Fruit fly (Drosophila melanogaster): ENCODE measurements around the gene CG43232.

The CG43232 gene

dm6 chr2L:6919850-6920660 is 11.9 kb upstream of the CG43232 start, which contains the start of gene x16 (continued):
- TF ChIP-seq nmo (GFP tag; optimal IDR thresholded peaks at IDR 0.05) (peak; percentile 30), CG34422 (GFP tag; IDR thresholded peaks at IDR 0.05) (0 out of 3 replicates have a peak, but pooled peaks have one; percentile 12), CG17568 (GFP tag; optimal IDR thresholded peaks at IDR 0.05) (no peak), hbn (GFP tag; IDR thresholded peaks at IDR 0.05; ENCODE audit: partially characterized antibody) (no peak), CG1832 (GFP tag; optimal IDR thresholded peaks at IDR 0.05) (no peak), ash1 (GFP tag; optimal IDR thresholded peaks at IDR 0.05) (no peak), HLH3B (GFP tag; IDR thresholded peaks at IDR 0.05) (no peak), BEAF-32 (GFP tag; optimal IDR thresholded peaks at IDR 0.05) (peak; percentile 37), row (GFP tag; IDR thresholded peaks at IDR 0.05) (peak; percentile 34; the same call in 2 of the 3 replicates), CG12744 (GFP tag; optimal IDR thresholded peaks at IDR 0.05) (no peak), wdn (GFP tag; IDR thresholded peaks at IDR 0.05) (no peak), CG8388 (GFP tag; optimal IDR thresholded peaks at IDR 0.05) (no peak), CG16813 (GFP tag; IDR thresholded peaks at IDR 0.05; ENCODE audit: partially characterized antibody) (no peak), ken (GFP tag; IDR thresholded peaks at IDR 0.05) (no peak), CG8089 (GFP tag; optimal IDR thresholded peaks at IDR 0.05) (no peak), Ssrp (tag; optimal IDR thresholded peaks at IDR 0.05) (no peak), CG14667 (GFP tag; IDR thresholded peaks at IDR 0.05) (no peak), CG7928 (GFP tag; optimal IDR thresholded peaks at IDR 0.05) (peak; percentile 83), CG12155 (GFP tag; optimal IDR thresholded peaks at IDR 0.05) (no peak), esg (GFP tag; conservative IDR thresholded peaks at IDR 0.05) (no peak), cwo (GFP tag; optimal IDR thresholded peaks at IDR 0.05) (no peak), CG1024 (GFP tag; IDR thresholded peaks at IDR 0.05) (no peak), CG10147 (GFP tag; optimal IDR thresholded peaks at IDR 0.05) (no peak), Hr39 (optimal IDR thresholded peaks at IDR 0.05) (no peak), CG4730 (GFP tag; IDR thresholded peaks at IDR 0.05) (no peak), fd64A (GFP tag; optimal IDR thresholded peaks at IDR 0.05) (no peak), CG1602 (GFP tag; optimal IDR thresholded peaks at IDR 0.05) (no peak), wek (GFP tag; optimal IDR thresholded peaks at IDR 0.05) (no peak), E2f1 (GFP tag; IDR thresholded peaks at IDR 0.05) (no peak), Gsc (GFP tag; IDR thresholded peaks at IDR 0.05) (no peak), jing (GFP tag; optimal IDR thresholded peaks at IDR 0.05) (no peak), Sry-δ (GFP tag; optimal IDR thresholded peaks at IDR 0.05) (peak; percentile 5), HHEX (GFP tag; optimal IDR thresholded peaks at IDR 0.05) (no peak), da (GFP tag; optimal IDR thresholded peaks at IDR 0.05) (no peak), kay (GFP tag; optimal IDR thresholded peaks at IDR 0.05) (no peak), CG2202 (tag; optimal IDR thresholded peaks at IDR 0.05) (no peak), MTF-1 (GFP tag; optimal IDR thresholded peaks at IDR 0.05; ENCODE audit: borderline replicate concordance) (no peak), CG10462 (GFP tag; optimal IDR thresholded peaks at IDR 0.05) (no peak), pho (GFP tag; optimal IDR thresholded peaks at IDR 0.05) (no peak), CG3065 (GFP tag; optimal IDR thresholded peaks at IDR 0.05) (no peak), CG12942 (GFP tag; optimal IDR thresholded peaks at IDR 0.05) (no peak), gsb-n (tag; optimal IDR thresholded peaks at IDR 0.05) (peak; percentile 16), Hr51 (GFP tag; optimal IDR thresholded peaks at IDR 0.05) (no peak), CG1529 (GFP tag; optimal IDR thresholded peaks at IDR 0.05) (no peak), ato (GFP tag; IDR thresholded peaks at IDR 0.05; ENCODE audit: partially characterized antibody) (no peak), Xrp1 (GFP tag; IDR thresholded peaks at IDR 0.05) (no peak), CG9817 (tag; optimal IDR thresholded peaks at IDR 0.05) (no peak), btn (GFP tag; optimal IDR thresholded peaks at IDR 0.05) (no peak), CG15073 (GFP tag; optimal IDR thresholded peaks at IDR 0.05) (no peak), CG11247 (GFP tag; IDR thresholded peaks at IDR 0.05) (no peak)
